Fruit fly (Drosophila melanogaster) whole organism, embryonic: ENCODE data around the gene CG5498.

Experiments
- CG10565 ChIP-seq: fragments of 200-800 bp; sonication (Bioruptor generic); optimal IDR thresholded peaks from 3 replicates; lab custom pipeline; 2016; ENCODE audit warnings: missing biosample characterization, mild to moderate bottlenecking, missing genetic modification characterization
- CG17802 ChIP-seq: fragments of 200-800 bp; sonication (Bioruptor generic); optimal IDR thresholded peaks from 2 replicates; lab custom pipeline; 2018; ENCODE audit warnings: missing biosample characterization, mild to moderate bottlenecking, missing genetic modification characterization, moderate library complexity
- CG6683 ChIP-seq: fragments of 200-800 bp; sonication (Bioruptor generic); optimal IDR thresholded peaks from 2 replicates; lab custom pipeline; 2017; ENCODE audit warnings: missing biosample characterization, mild to moderate bottlenecking, missing genetic modification characterization, missing genetic modification reagents
- CG7271 ChIP-seq: fragments of 200-800 bp; sonication (Bioruptor generic); optimal IDR thresholded peaks from 2 replicates; lab custom pipeline; 2018; ENCODE audit warnings: missing biosample characterization, mild to moderate bottlenecking, missing genetic modification characterization, moderate library complexity
- H15 ChIP-seq: fragments of 200-800 bp; sonication (Bioruptor generic); IDR thresholded peaks from 3 replicates; pipeline ENCODE4 v1.3.6; 2022; ENCODE audit warnings: missing biosample characterization, missing genetic modification characterization
- Hr78 ChIP-seq, 2 experiments: fragments of 200-800 bp in 1 of 2; fragments of >200 bp in 1 of 2; sonication (Bioruptor generic) in 1 of 2; optimal IDR thresholded peaks; 2 replicates each; lab custom pipeline; 2017 to 2019; ENCODE audit warnings: missing biosample characterization in 2 of 2, missing genetic modification characterization in 2 of 2, mild to moderate bottlenecking in 1 of 2, moderate library complexity in 1 of 2
- ap ChIP-seq: fragments of 200-800 bp; sonication (Bioruptor generic); IDR thresholded peaks from 2 replicates; pipeline ENCODE4 v1.3.6; 2022; ENCODE audit warnings: missing biosample characterization, missing genetic modification characterization
- bbx ChIP-seq: fragments of 200-800 bp; sonication (Bioruptor generic); IDR thresholded peaks from 2 replicates; pipeline ENCODE4 v1.3.6; 2022; ENCODE audit warnings: missing biosample characterization, missing genetic modification characterization; ENCODE audit not compliant: partially characterized antibody
- dmrt99B ChIP-seq: fragments of 200-800 bp; sonication (Bioruptor generic); optimal IDR thresholded peaks from 2 replicates; lab custom pipeline; 2018; ENCODE audit warnings: missing biosample characterization, mild to moderate bottlenecking, missing genetic modification characterization, moderate library complexity
- oc ChIP-seq: fragments of 200-800 bp; sonication (Bioruptor generic); optimal IDR thresholded peaks from 2 replicates; lab custom pipeline; 2018; ENCODE audit warnings: missing biosample characterization, mild to moderate bottlenecking, missing genetic modification characterization, moderate library complexity
- seq ChIP-seq: fragments of 200-800 bp; sonication (Bioruptor generic); IDR thresholded peaks from 2 replicates; pipeline ENCODE4 v1.3.6; 2022; ENCODE audit warnings: missing biosample characterization, missing genetic modification characterization
- sima ChIP-seq: fragments of 200-800 bp; sonication (Bioruptor generic); optimal IDR thresholded peaks from 2 replicates; lab custom pipeline; 2016; ENCODE audit warnings: missing biosample characterization, missing genetic modification characterization
- usp ChIP-seq: fragments of >200 bp; optimal IDR thresholded peaks from 2 replicates; lab custom pipeline; 2017; ENCODE audit warnings: missing biosample characterization, missing genetic modification characterization

The CG5498 gene

dm6 chr3L:20347762-20348580 lies 35.9 kb downstream of the CG5498 start, which contains the start of the genes Rbbp5 and eRF1 (continued):
- TF ChIP-seq CG6683 (GFP tag; lab: Kevin White, UChicago) (no peak), H15 (GFP tag; lab: Robert Waterston, UW) (peak; percentile 70; the same call in 1 of the 3 replicates), oc (tag; lab: Kevin White, UChicago) (no peak), CG10565 (GFP tag; lab: Kevin White, UChicago) (no peak), dmrt99B (tag; lab: Kevin White, UChicago) (no peak), Hr78 (GFP tag; optimal IDR thresholded peaks at IDR 0.05; lab: Kevin White, UChicago) (no peak), usp (GFP tag; lab: Kevin White, UChicago) (no peak), sima (no peak), bbx (peak; percentile 93)

dm6 chr3L:20342334-20342733 lies 41.6 kb downstream of the CG5498 start, which contains the start of gene Spn77Bc:
Gene Spn77Bc (plus strand): TSS chr3L:20342634.
- no peak for TF ChIP-seq CG7271
- no peak for TF ChIP-seq ap
- no peak for TF ChIP-seq CG17802 (tag; lab: Kevin White, UChicago)
- no peak for TF ChIP-seq seq (GFP tag; lab: Robert Waterston, UW)
